Fruit fly (Drosophila melanogaster) whole organism: Measurements from ENCODE around the gene CG34295.

Experiments used
- CG8478 ChIP-seq: fragments of >200 bp; optimal IDR thresholded peaks from 2 replicates; lab custom pipeline; 2018; ENCODE audit warnings: inconsistent platforms
- Dll ChIP-seq: fragments of >200 bp; optimal IDR thresholded peaks from 2 replicates; lab custom pipeline; 2017
- EcR ChIP-seq, 2 experiments: fragments of >200 bp; optimal IDR thresholded peaks; 2 replicates each; lab custom pipeline; 2017; ENCODE audit warnings: missing biosample characterization in 2 of 2, missing genetic modification characterization in 2 of 2, missing genetic modification reagents in 2 of 2
- pan ChIP-seq: fragments of >200 bp; optimal IDR thresholded peaks from 2 replicates; lab custom pipeline; 2017
- psq ChIP-seq: fragments of >200 bp; optimal IDR thresholded peaks from 2 replicates; lab custom pipeline; 2017
- usp ChIP-seq: fragments of >200 bp; optimal IDR thresholded peaks from 2 replicates; lab custom pipeline; 2017; ENCODE audit warnings: missing biosample characterization, missing genetic modification characterization, mixed read lengths

DNA sequence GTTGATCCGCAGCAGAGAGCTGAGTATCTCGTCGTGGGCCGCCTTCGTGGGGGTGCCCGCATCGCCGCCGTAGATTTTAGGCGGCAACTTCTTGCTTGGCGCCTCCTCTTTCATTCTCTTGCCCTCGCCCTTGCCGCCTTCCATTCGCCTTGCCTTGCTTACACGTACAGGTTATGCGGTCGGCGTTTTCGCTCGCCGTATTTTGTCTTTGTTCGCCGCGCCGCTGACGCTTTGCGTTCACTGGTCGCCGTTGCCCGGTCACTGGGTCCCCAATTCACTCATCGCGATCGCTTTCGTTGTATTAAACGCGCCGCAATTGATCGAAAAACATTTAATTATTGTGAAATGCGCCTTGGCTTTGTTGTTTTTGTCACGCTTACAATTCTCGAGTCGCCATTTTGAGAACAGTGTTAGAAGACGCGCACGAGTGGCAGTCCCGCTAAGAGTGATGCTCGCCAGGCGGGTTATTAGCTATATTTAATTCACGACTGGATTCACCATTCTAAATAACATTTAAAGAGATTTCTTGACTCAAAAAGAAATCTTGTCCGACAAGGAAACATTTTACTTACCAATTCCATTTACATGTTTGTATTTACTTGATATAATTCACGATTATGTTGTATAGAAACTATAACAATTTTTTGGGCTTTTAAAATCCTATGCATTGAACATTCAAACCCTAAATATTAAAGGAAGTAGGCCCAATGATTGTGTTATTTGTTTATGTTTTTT lies 21.7 kb downstream of the CG34295 start, which contains the start of gene wdn:
- TF ChIP-seq psq (lab: Kevin White, UChicago) = no peak
- TF ChIP-seq CG8478 = no peak
- no peak for TF ChIP-seq EcR (GFP tag; optimal IDR thresholded peaks at IDR 0.05; lab: Kevin White, UChicago)
- no peak for TF ChIP-seq usp (GFP tag; lab: Kevin White, UChicago)
- TF ChIP-seq Dll (lab: Kevin White, UChicago) = no peak
- no peak for TF ChIP-seq pan (lab: Kevin White, UChicago)
